Worm (Caenorhabditis elegans) whole organism, L4 larva: ENCODE data around the gene R07E5.15.

Source experiments
- D1046.2 ChIP-seq: fragments of 200-800 bp; sonication (Bioruptor generic); IDR thresholded peaks from 2 replicates; pipeline ENCODE4 v1.3.6; 2022; ENCODE audit warnings: missing genetic modification characterization, missing compliant biosample characterization
- T26A8.4 ChIP-seq: fragments of 200-800 bp; sonication (Bioruptor generic); IDR thresholded peaks from 2 replicates; pipeline ENCODE4 v1.3.6; 2022; ENCODE audit warnings: missing genetic modification characterization, missing compliant biosample characterization
- Y75B8A.6 ChIP-seq: fragments of 200-800 bp; sonication (Bioruptor generic); IDR thresholded peaks from 2 replicates; pipeline ENCODE4 v1.3.6; 2022; ENCODE audit warnings: missing genetic modification reagents, missing genetic modification characterization, missing compliant biosample characterization
- daf-16 ChIP-seq, 3 experiments: sonication (generic microtip); optimal IDR thresholded peaks; 2 replicates each; lab custom pipeline; 2016 to 2017; ENCODE audit warnings: missing genetic modification characterization in 3 of 3, missing genetic modification reagents in 3 of 3, mild to moderate bottlenecking in 2 of 3, missing compliant biosample characterization in 2 of 3, missing biosample characterization in 1 of 3, moderate library complexity in 1 of 3
- dmd-9 ChIP-seq: fragments of 200-800 bp; sonication (Bioruptor generic); IDR thresholded peaks from 2 replicates; pipeline ENCODE4 v1.3.6; 2022; ENCODE audit warnings: missing genetic modification reagents, missing genetic modification characterization, missing compliant biosample characterization
- fkh-10 ChIP-seq: fragments of 150-350 bp; optimal IDR thresholded peaks from 2 replicates; lab custom pipeline; 2014; ENCODE audit warnings: missing biosample characterization, missing genetic modification reagents, missing genetic modification characterization
- madf-5 ChIP-seq, 2 experiments: fragments of 200-800 bp; sonication (Bioruptor generic); IDR thresholded peaks; 2 replicates each; pipeline ENCODE4 v1.3.6; 2022; ENCODE audit warnings: missing compliant biosample characterization in 2 of 2, missing genetic modification characterization in 2 of 2
- snpc-4 ChIP-seq: fragments of 150-350 bp; optimal IDR thresholded peaks from 2 replicates; lab custom pipeline; 2014; ENCODE audit warnings: missing biosample characterization, missing genetic modification characterization

Gene R07E5.15

ce11 chrIII:4449893-4450579 lies 48.8 kb downstream of the R07E5.15 start, which contains the start of gene ceh-43 (continued):
- TF ChIP-seq T26A8.4 = peak; percentile 46; the same call in 1 of the 2 replicates
- TF ChIP-seq dmd-9 (GFP tag; lab: Robert Waterston, UW) = peak; percentile 62; the same call in 1 of the 2 replicates
- no peak for TF ChIP-seq fkh-10 (GFP tag; lab: Kevin White, UChicago)
- TF ChIP-seq daf-16 (GFP tag; optimal IDR thresholded peaks at IDR 0.05; lab: Kevin White, UChicago) = peak in 1 of 2 experiments; percentile 64
- TF ChIP-seq daf-16 (tag; optimal IDR thresholded peaks at IDR 0.05; lab: Kevin White, UChicago) = no peak
- peak; percentile 72; the same call in 1 of the 2 replicates for TF ChIP-seq Y75B8A.6
- TF ChIP-seq madf-5 (GFP tag; IDR thresholded peaks at IDR 0.05; lab: Robert Waterston, UW) = 0 out of 4 replicates have a peak, but pooled peaks of 1 of the 2 experiments have one; percentile 38

- TF ChIP-seq D1046.2 (GFP tag; lab: Robert Waterston, UW) = 0 out of 2 replicates have a peak, but pooled peaks have one; percentile 18
- TF ChIP-seq snpc-4 (tag; lab: Kevin White, UChicago) = no peak
Observed at ce11 chrIII:4450773-4451423, 49.7 kb downstream of the R07E5.15 start.
